Worm (Caenorhabditis elegans) whole organism, early embryonic: ENCODE results near the gene F36F12.3.

ENCODE experiments used
- B0310.2 ChIP-seq: sonication (generic microtip); optimal IDR thresholded peaks from 2 replicates; lab custom pipeline; 2016; ENCODE audit warnings: mild to moderate bottlenecking, missing genetic modification characterization, missing compliant biosample characterization
- F13C5.2 ChIP-seq: sonication (generic microtip); optimal IDR thresholded peaks from 2 replicates; lab custom pipeline; 2017; ENCODE audit warnings: mild to moderate bottlenecking, missing genetic modification characterization, inconsistent platforms, missing compliant biosample characterization
- aly-1 ChIP-seq: sonication (generic microtip); optimal IDR thresholded peaks from 2 replicates; lab custom pipeline; 2016; ENCODE audit warnings: missing genetic modification characterization, missing compliant biosample characterization
- ama-1 ChIP-seq: fragments of 150-350 bp; optimal IDR thresholded peaks from 2 replicates; lab custom pipeline; 2014
- ceh-13 ChIP-seq: fragments of 200-800 bp; sonication (Bioruptor generic); optimal IDR thresholded peaks from 2 replicates; lab custom pipeline; 2018; ENCODE audit warnings: mild to moderate bottlenecking, missing genetic modification characterization, missing compliant biosample characterization
- ceh-36 ChIP-seq: sonication (generic microtip); optimal IDR thresholded peaks from 2 replicates; lab custom pipeline; 2016; ENCODE audit warnings: missing genetic modification characterization, inconsistent platforms, missing compliant biosample characterization
- flt-1 ChIP-seq: fragments of 200-800 bp; sonication (Bioruptor generic); IDR thresholded peaks from 2 replicates; pipeline ENCODE4 v1.3.6; 2022; ENCODE audit warnings: missing genetic modification characterization, missing compliant biosample characterization
- hmbx-1 ChIP-seq: sonication (generic microtip); optimal IDR thresholded peaks from 2 replicates; lab custom pipeline; 2016; ENCODE audit warnings: mild to moderate bottlenecking, missing genetic modification characterization, missing compliant biosample characterization
- hmg-4 ChIP-seq: fragments of 200-800 bp; sonication (Bioruptor generic); optimal IDR thresholded peaks from 2 replicates; lab custom pipeline; 2018; ENCODE audit warnings: mild to moderate bottlenecking, missing genetic modification characterization, missing compliant biosample characterization
- hnd-1 ChIP-seq: sonication (generic microtip); optimal IDR thresholded peaks from 2 replicates; lab custom pipeline; 2016; ENCODE audit warnings: missing genetic modification characterization, missing compliant biosample characterization
- pes-1 ChIP-seq: fragments of 200-800 bp; sonication (Bioruptor generic); IDR thresholded peaks from 2 replicates; pipeline ENCODE4 v1.3.6; 2022; ENCODE audit warnings: missing genetic modification reagents, missing genetic modification characterization, missing compliant biosample characterization
- scrt-1 ChIP-seq: fragments of 200-800 bp; sonication (Bioruptor generic); IDR thresholded peaks from 2 replicates; pipeline ENCODE4 v1.3.6; 2022; ENCODE audit warnings: missing genetic modification characterization, missing compliant biosample characterization
- sea-1 ChIP-seq: fragments of 200-800 bp; sonication (Bioruptor generic); conservative IDR thresholded peaks from 2 replicates; pipeline ENCODE4 v1.3.6; 2022; ENCODE audit warnings: missing genetic modification characterization, missing compliant biosample characterization
- tra-4 ChIP-seq: sonication (generic microtip); optimal IDR thresholded peaks from 2 replicates; lab custom pipeline; 2017; ENCODE audit warnings: missing genetic modification characterization, missing compliant biosample characterization

- no peak for TF ChIP-seq ama-1 (lab: Kevin White, UChicago)
- TF ChIP-seq ceh-13 (GFP tag; lab: Kevin White, UChicago), result no peak
- no peak for TF ChIP-seq ceh-36 (tag; lab: Kevin White, UChicago)
- no peak for TF ChIP-seq hmbx-1 (tag; lab: Kevin White, UChicago)
- TF ChIP-seq tra-4 (tag; lab: Kevin White, UChicago), result no peak
- no peak for TF ChIP-seq sea-1 (GFP tag; lab: Robert Waterston, UW)
- TF ChIP-seq B0310.2 (tag; lab: Kevin White, UChicago), result no peak
- no peak for TF ChIP-seq hmg-4 (GFP tag; lab: Kevin White, UChicago)
- no peak for TF ChIP-seq flt-1 (GFP tag; lab: Robert Waterston, UW)
- no peak for TF ChIP-seq pes-1 (GFP tag; lab: Robert Waterston, UW)
- TF ChIP-seq F13C5.2 (tag; lab: Kevin White, UChicago), result no peak
- no peak for TF ChIP-seq scrt-1
- TF ChIP-seq hnd-1 (tag; lab: Kevin White, UChicago), result no peak
- no peak for TF ChIP-seq aly-1 (tag; lab: Kevin White, UChicago)
These were observed 18.8 kb upstream of the F36F12.3 start, which contains the start of gene nhr-86 for ce11 chrV:2066780-2067179.
